Worm (Caenorhabditis elegans) whole organism, L1 larva: ENCODE results near the gene F14D7.1.
A peak's percentile ranks its signal among the peaks of the same experiment; 100 is the strongest.

ENCODE experiments used
- C04F5.9 ChIP-seq: sonication (generic microtip); optimal IDR thresholded peaks from 2 replicates; lab custom pipeline; 2016; ENCODE audit warnings: missing genetic modification characterization, missing compliant biosample characterization
- C16A3.4 ChIP-seq: fragments of 150-350 bp; optimal IDR thresholded peaks from 2 replicates; lab custom pipeline; 2014; ENCODE audit warnings: missing biosample characterization, missing genetic modification characterization
- C34B4.2 ChIP-seq: sonication (generic microtip); optimal IDR thresholded peaks from 2 replicates; lab custom pipeline; 2017; ENCODE audit warnings: mild to moderate bottlenecking, missing genetic modification characterization, missing compliant biosample characterization
- Y116A8C.19 ChIP-seq: sonication (generic microtip); optimal IDR thresholded peaks from 2 replicates; lab custom pipeline; 2016; ENCODE audit warnings: missing compliant biosample characterization, missing genetic modification characterization, borderline replicate concordance
- aly-2 ChIP-seq: fragments of 150-350 bp; optimal IDR thresholded peaks from 2 replicates; lab custom pipeline; 2014; ENCODE audit warnings: missing biosample characterization, missing genetic modification characterization
- ama-1 ChIP-seq: fragments of 150-350 bp; optimal IDR thresholded peaks from 2 replicates; lab custom pipeline; 2014
- ceh-8 ChIP-seq: fragments of 200-800 bp; sonication (Bioruptor generic); optimal IDR thresholded peaks from 2 replicates; lab custom pipeline; 2018; ENCODE audit warnings: mild to moderate bottlenecking, missing genetic modification characterization, moderate library complexity, missing compliant biosample characterization
- ceh-90 ChIP-seq: sonication (generic microtip); optimal IDR thresholded peaks from 2 replicates; lab custom pipeline; 2016; ENCODE audit warnings: missing genetic modification characterization, missing compliant biosample characterization
- ces-1 ChIP-seq: fragments of 150-350 bp; optimal IDR thresholded peaks from 2 replicates; lab custom pipeline; 2014; ENCODE audit warnings: missing biosample characterization, missing genetic modification reagents, missing genetic modification characterization
- dsc-1 ChIP-seq: sonication (generic microtip); optimal IDR thresholded peaks from 2 replicates; lab custom pipeline; 2016; ENCODE audit warnings: mild to moderate bottlenecking, missing genetic modification characterization, missing compliant biosample characterization
- efl-1 ChIP-seq, 4 experiments: fragments of 150-350 bp; optimal IDR thresholded peaks in 3 of 4; peaks in 1 of 4; 1 replicate in 1 of 4; 2 replicates in 3 of 4; lab custom pipeline; 2014; ENCODE audit warnings: missing biosample characterization in 2 of 4, missing genetic modification characterization in 2 of 4, missing genetic modification reagents in 2 of 4
- egl-13 ChIP-seq: sonication (generic microtip); optimal IDR thresholded peaks from 2 replicates; lab custom pipeline; 2016; ENCODE audit warnings: missing genotype, missing genetic modification reagents, missing genetic modification characterization, missing compliant biosample characterization
- ets-5 ChIP-seq: fragments of 200-800 bp; sonication (Bioruptor generic); IDR thresholded peaks from 2 replicates; pipeline ENCODE4 v1.3.6; 2022; ENCODE audit warnings: missing genetic modification characterization, missing compliant biosample characterization
- fkh-8 ChIP-seq: sonication (generic microtip); optimal IDR thresholded peaks from 2 replicates; lab custom pipeline; 2016; ENCODE audit warnings: mild to moderate bottlenecking, missing genetic modification characterization, missing compliant biosample characterization
- hlh-17 ChIP-seq: fragments of 200-800 bp; sonication (Bioruptor generic); optimal IDR thresholded peaks from 2 replicates; lab custom pipeline; 2018; ENCODE audit warnings: missing genetic modification characterization, mild to moderate bottlenecking, missing compliant biosample characterization, moderate library complexity, borderline replicate concordance
- hpl-2 ChIP-seq: fragments of 150-350 bp; optimal IDR thresholded peaks from 2 replicates; lab custom pipeline; 2014; ENCODE audit warnings: missing biosample characterization, missing genetic modification reagents, missing genetic modification characterization
- irx-1 ChIP-seq: sonication (generic microtip); optimal IDR thresholded peaks from 2 replicates; lab custom pipeline; 2016; ENCODE audit warnings: missing genetic modification characterization, missing compliant biosample characterization
- lin-13 ChIP-seq: fragments of 150-350 bp; optimal IDR thresholded peaks from 2 replicates; lab custom pipeline; 2014; ENCODE audit warnings: missing biosample characterization, missing genetic modification reagents, missing genetic modification characterization
- mab-9 ChIP-seq: fragments of 200-800 bp; sonication (Bioruptor generic); IDR thresholded peaks from 2 replicates; pipeline ENCODE4 v1.3.6; 2022; ENCODE audit warnings: missing genetic modification reagents, missing genetic modification characterization, missing compliant biosample characterization
- nhr-11 ChIP-seq: fragments of 150-350 bp; optimal IDR thresholded peaks from 2 replicates; lab custom pipeline; 2014; ENCODE audit warnings: missing biosample characterization, missing genetic modification characterization
- nhr-19 ChIP-seq: fragments of 200-800 bp; sonication (Bioruptor generic); conservative IDR thresholded peaks from 2 replicates; pipeline ENCODE4 v1.3.6; 2022; ENCODE audit warnings: missing genetic modification characterization, missing compliant biosample characterization
- nhr-20 ChIP-seq: sonication (generic microtip); optimal IDR thresholded peaks from 2 replicates; lab custom pipeline; 2016; ENCODE audit warnings: mild to moderate bottlenecking, missing genetic modification characterization, missing compliant biosample characterization
- nhr-237 ChIP-seq: fragments of 150-350 bp; optimal IDR thresholded peaks from 2 replicates; lab custom pipeline; 2014; ENCODE audit warnings: missing biosample characterization, missing genetic modification characterization
- nhr-84 ChIP-seq: sonication (generic microtip); optimal IDR thresholded peaks from 2 replicates; lab custom pipeline; 2017; ENCODE audit warnings: missing biosample characterization, missing genetic modification characterization
- nhr-90 ChIP-seq: sonication (generic microtip); optimal IDR thresholded peaks from 2 replicates; lab custom pipeline; 2016; ENCODE audit warnings: mild to moderate bottlenecking, missing genetic modification characterization, missing compliant biosample characterization; ENCODE audit not compliant: poor library complexity
- pax-3 ChIP-seq: fragments of 200-800 bp; sonication (Bioruptor generic); optimal IDR thresholded peaks from 2 replicates; lab custom pipeline; 2018; ENCODE audit warnings: mild to moderate bottlenecking, missing genetic modification characterization, moderate library complexity, missing compliant biosample characterization
- skn-1 ChIP-seq: fragments of 150-350 bp; optimal IDR thresholded peaks from 2 replicates; lab custom pipeline; 2014; ENCODE audit warnings: missing biosample characterization, missing genetic modification characterization
- snpc-4 ChIP-seq: fragments of 150-350 bp; optimal IDR thresholded peaks from 2 replicates; lab custom pipeline; 2014; ENCODE audit warnings: missing biosample characterization, missing genetic modification characterization
- snu-23 ChIP-seq: sonication (generic microtip); optimal IDR thresholded peaks from 2 replicates; lab custom pipeline; 2016; ENCODE audit warnings: missing genetic modification characterization, missing compliant biosample characterization
- sox-4 ChIP-seq: sonication (generic microtip); optimal IDR thresholded peaks from 2 replicates; lab custom pipeline; 2016; ENCODE audit warnings: missing genetic modification characterization, missing compliant biosample characterization
- unc-30 ChIP-seq: sonication (generic microtip); optimal IDR thresholded peaks from 2 replicates; lab custom pipeline; 2017; ENCODE audit warnings: missing biosample characterization, missing genetic modification characterization
- unc-86 ChIP-seq: sonication (generic microtip); optimal IDR thresholded peaks from 2 replicates; lab custom pipeline; 2016; ENCODE audit warnings: missing genetic modification characterization, missing compliant biosample characterization
- xbp-1 ChIP-seq: sonication (generic microtip); optimal IDR thresholded peaks from 2 replicates; lab custom pipeline; 2016; ENCODE audit warnings: missing genetic modification characterization, missing compliant biosample characterization
- zip-4 ChIP-seq: fragments of 200-800 bp; sonication (Bioruptor generic); optimal IDR thresholded peaks from 2 replicates; lab custom pipeline; 2018; ENCODE audit warnings: mild to moderate bottlenecking, missing genetic modification characterization, moderate library complexity, missing compliant biosample characterization

Gene F14D7.1

DNA sequence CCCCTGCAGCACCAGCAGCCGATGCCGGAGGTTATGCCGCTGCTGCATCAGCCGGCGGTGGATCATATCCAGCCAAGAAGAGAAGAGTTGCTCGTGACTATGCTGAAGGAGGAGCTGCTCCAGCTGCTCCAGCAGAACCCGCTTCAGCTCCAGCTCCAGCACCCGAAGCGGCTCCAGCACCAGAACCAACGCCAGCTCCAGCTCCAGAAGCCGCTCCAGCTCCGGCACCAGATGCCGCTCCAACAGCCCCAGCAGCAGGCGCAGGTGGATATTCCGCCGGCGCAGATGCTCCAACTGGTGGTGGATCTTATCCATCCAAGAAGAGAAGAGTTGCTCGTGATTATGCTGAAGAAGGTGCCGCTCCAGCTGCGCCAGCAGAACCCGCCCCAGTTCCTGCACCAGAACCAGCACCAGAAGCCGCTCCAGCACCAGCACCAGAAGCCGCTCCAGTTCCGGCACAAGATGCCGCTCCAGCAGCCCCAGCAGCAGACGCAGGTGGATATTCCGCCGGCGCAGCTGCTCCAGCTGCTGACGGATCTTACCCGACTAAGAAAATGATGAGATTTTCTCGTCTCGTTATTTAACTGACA lies 31.6 kb upstream of the F14D7.1 start:
- TF ChIP-seq C04F5.9 = no peak
- TF ChIP-seq efl-1 (optimal IDR thresholded peaks at IDR 0.05; lab: Kevin White, UChicago) = no peak
- peak in 1 of 2 experiments; percentile 61 for TF ChIP-seq efl-1 (GFP tag; optimal IDR thresholded peaks at IDR 0.05 in 1 of 2; lab: Kevin White, UChicago)

DNA sequence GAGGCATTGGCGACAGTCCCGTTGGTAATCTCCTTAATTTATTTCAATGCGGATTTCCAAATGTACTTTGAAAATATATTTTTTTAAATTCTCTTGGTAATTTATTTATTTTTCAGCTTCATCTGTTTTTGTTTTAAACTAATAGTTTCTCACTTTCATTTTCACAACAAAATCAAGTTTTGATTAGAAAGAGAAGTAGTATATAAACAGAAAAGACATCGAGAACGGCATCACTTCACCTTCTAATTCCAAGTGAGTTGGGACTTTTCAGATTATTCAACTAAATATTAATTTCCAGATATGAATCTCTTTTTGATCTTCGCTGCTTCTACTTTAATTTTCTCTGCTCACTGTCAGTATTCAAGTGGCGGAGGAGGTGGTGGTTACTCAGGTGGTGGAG lies 31.0 kb upstream of the F14D7.1 start, which contains the start of gene F47B8.14:
F47B8.14 (plus strand) TSS at position 301 of the 400 bp plus-strand sequence.
- TF ChIP-seq egl-13 (tag; lab: Kevin White, UChicago) (no peak), ces-1 (no peak), nhr-90 (tag; lab: Kevin White, UChicago) (no peak), mab-9 (GFP tag; lab: Robert Waterston, UW) (no peak), aly-2 (tag; lab: Kevin White, UChicago) (no peak), ama-1 (lab: Kevin White, UChicago) (no peak), irx-1 (tag; lab: Kevin White, UChicago) (no peak), unc-30 (tag; lab: Kevin White, UChicago) (no peak), nhr-11 (tag; lab: Kevin White, UChicago) (no peak), snu-23 (GFP tag; lab: Kevin White, UChicago) (no peak), snpc-4 (tag; lab: Kevin White, UChicago) (no peak), hpl-2 (GFP tag; lab: Kevin White, UChicago) (no peak), dsc-1 (tag; lab: Kevin White, UChicago) (no peak), Y116A8C.19 (tag; lab: Kevin White, UChicago) (no peak), C16A3.4 (tag; lab: Kevin White, UChicago) (no peak), nhr-84 (tag; lab: Kevin White, UChicago) (no peak), unc-86 (tag; lab: Kevin White, UChicago) (no peak), ets-5 (GFP tag; lab: Robert Waterston, UW) (no peak)
- TF ChIP-seq, all 84 proteins: peak for 0

DNA sequence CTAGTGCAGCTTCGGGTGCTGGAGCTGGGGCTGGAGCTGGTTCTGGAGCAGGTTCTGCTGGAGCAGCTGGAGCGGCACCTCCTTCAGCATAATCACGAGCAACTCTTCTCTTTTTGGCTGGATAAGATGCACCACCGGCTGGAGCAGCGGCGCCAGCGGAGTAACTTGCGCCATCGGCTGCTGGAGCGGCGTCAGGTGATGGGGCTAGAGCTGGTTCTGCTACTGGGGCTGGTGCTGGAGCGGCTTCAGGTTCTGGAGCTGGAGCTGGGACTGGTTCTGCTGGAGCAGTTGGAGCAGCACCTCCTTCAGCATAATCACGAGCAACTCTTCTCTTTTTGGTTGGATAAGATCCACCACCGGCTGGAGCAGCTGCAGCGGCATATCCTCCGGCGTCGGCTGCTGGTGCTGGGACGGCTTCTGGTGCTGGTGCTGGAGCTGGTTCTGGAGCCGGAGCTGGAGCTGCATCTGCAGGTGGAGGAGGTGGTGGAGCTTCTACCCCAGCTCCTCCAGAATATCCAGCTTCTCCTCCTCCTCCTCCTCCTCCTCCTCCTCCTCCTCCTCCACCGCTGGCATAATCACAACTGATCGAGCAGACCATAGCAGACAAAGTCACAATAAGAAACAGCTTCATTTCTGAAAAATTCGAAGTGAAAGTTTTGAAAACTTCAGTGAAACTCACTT lies 30.0 kb upstream of the F14D7.1 start, which contains the start of gene F47B8.13:
F47B8.13 (minus strand) TSS at position 631 of the 681 bp plus-strand sequence.
- TF ChIP-seq zip-4 (GFP tag; lab: Kevin White, UChicago) (no peak), sox-4 (tag; lab: Kevin White, UChicago) (no peak), ceh-8 (GFP tag; lab: Kevin White, UChicago) (peak; percentile 40)
- TF ChIP-seq, all 84 proteins: peak for 1

DNA sequence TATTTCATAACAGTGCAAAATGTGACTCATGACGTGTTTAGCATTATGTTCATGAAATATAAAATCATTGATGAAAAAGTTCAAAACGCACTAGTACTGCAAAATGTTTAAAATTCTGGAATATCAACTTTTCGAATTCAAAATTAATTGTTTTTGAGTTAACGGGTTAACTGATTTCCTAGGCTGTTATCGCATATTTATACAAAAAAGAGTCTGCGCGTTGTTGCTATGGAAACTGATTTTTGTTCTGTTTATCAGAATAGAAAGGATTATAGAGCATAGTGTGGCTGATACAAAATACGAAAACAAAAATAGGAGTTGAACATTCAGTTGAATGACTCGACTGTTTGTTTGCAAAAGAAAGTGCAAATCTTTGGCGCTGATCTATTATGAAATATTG lies 28.4 kb upstream of the F14D7.1 start:
- TF ChIP-seq xbp-1 (tag; lab: Kevin White, UChicago) (no peak), irx-1 (tag; lab: Kevin White, UChicago) (no peak), nhr-20 (tag; lab: Kevin White, UChicago) (no peak), nhr-19 (no peak), skn-1 (tag; lab: Kevin White, UChicago) (no peak), fkh-8 (tag; lab: Kevin White, UChicago) (peak; percentile 66), snpc-4 (tag; lab: Kevin White, UChicago) (no peak), nhr-237 (tag; lab: Kevin White, UChicago) (no peak), ceh-90 (tag; lab: Kevin White, UChicago) (peak; percentile 3), hlh-17 (GFP tag; lab: Kevin White, UChicago) (no peak), lin-13 (GFP tag; lab: Kevin White, UChicago) (no peak), pax-3 (peak; percentile 54), C34B4.2 (tag; lab: Kevin White, UChicago) (no peak), Y116A8C.19 (tag; lab: Kevin White, UChicago) (no peak)
- TF ChIP-seq, all 84 proteins: peak for 3
